Worm (Caenorhabditis elegans) whole organism, L1 larva: ENCODE results near the gene gplb-1.

Experiments
- C04F5.9 ChIP-seq: sonication (generic microtip); optimal IDR thresholded peaks from 2 replicates; lab custom pipeline; 2016; ENCODE audit warnings: missing genetic modification characterization, missing compliant biosample characterization
- F16B12.6 ChIP-seq: fragments of 150-350 bp; optimal IDR thresholded peaks from 2 replicates; lab custom pipeline; 2014; ENCODE audit warnings: missing biosample characterization, missing genetic modification characterization
- aha-1 ChIP-seq: fragments of 150-350 bp; optimal IDR thresholded peaks from 2 replicates; lab custom pipeline; 2014; ENCODE audit warnings: missing biosample characterization, missing genetic modification characterization
- alr-1 ChIP-seq: fragments of 200-800 bp; sonication (Bioruptor generic); optimal IDR thresholded peaks from 2 replicates; lab custom pipeline; 2018; ENCODE audit warnings: borderline replicate concordance, mild to moderate bottlenecking, missing genetic modification characterization, missing compliant biosample characterization
- blmp-1 ChIP-seq: fragments of 150-350 bp; optimal IDR thresholded peaks from 2 replicates; lab custom pipeline; 2014; ENCODE audit warnings: missing biosample characterization, missing genetic modification characterization
- ceh-63 ChIP-seq: fragments of 200-800 bp; sonication (Bioruptor generic); optimal IDR thresholded peaks from 2 replicates; lab custom pipeline; 2018; ENCODE audit warnings: mild to moderate bottlenecking, missing genetic modification characterization, missing compliant biosample characterization
- dpl-1 ChIP-seq, 3 experiments: fragments of 150-350 bp in 2 of 3; sonication (generic microtip) in 1 of 3; optimal IDR thresholded peaks; 2 replicates each; lab custom pipeline; 2014 to 2017; ENCODE audit warnings: missing biosample characterization in 3 of 3, missing genetic modification characterization in 3 of 3, missing genetic modification reagents in 3 of 3
- dsc-1 ChIP-seq: sonication (generic microtip); optimal IDR thresholded peaks from 2 replicates; lab custom pipeline; 2016; ENCODE audit warnings: mild to moderate bottlenecking, missing genetic modification characterization, missing compliant biosample characterization
- efl-3 ChIP-seq: fragments of 200-800 bp; sonication (Bioruptor generic); optimal IDR thresholded peaks from 2 replicates; lab custom pipeline; 2018; ENCODE audit warnings: mild to moderate bottlenecking, missing genetic modification characterization, missing compliant biosample characterization
- egl-27 ChIP-seq, 2 experiments: fragments of 150-350 bp in 1 of 2; sonication (generic microtip); optimal IDR thresholded peaks; 3 replicates each; lab custom pipeline; 2017 to 2018; ENCODE audit warnings: missing biosample characterization in 2 of 2, missing genetic modification characterization in 2 of 2, missing genetic modification reagents in 2 of 2
- elt-2 ChIP-seq: sonication (generic microtip); optimal IDR thresholded peaks from 2 replicates; lab custom pipeline; 2016; ENCODE audit warnings: missing genetic modification characterization, mild to moderate bottlenecking, inconsistent platforms, missing compliant biosample characterization, missing genetic modification reagents
- elt-3 ChIP-seq, 6 experiments: fragments of 150-350 bp in 1 of 6; sonication (generic microtip); optimal IDR thresholded peaks; 2 replicates each; lab custom pipeline; 2017 to 2018; ENCODE audit warnings: missing biosample characterization in 6 of 6, missing genetic modification characterization in 6 of 6, inconsistent platforms in 1 of 6
- ets-5 ChIP-seq: fragments of 200-800 bp; sonication (Bioruptor generic); IDR thresholded peaks from 2 replicates; pipeline ENCODE4 v1.3.6; 2022; ENCODE audit warnings: missing genetic modification characterization, missing compliant biosample characterization
- fkh-10 ChIP-seq: sonication (generic microtip); optimal IDR thresholded peaks from 2 replicates; lab custom pipeline; 2017; ENCODE audit warnings: missing biosample characterization, missing genetic modification reagents, missing genetic modification characterization
- fkh-8 ChIP-seq: sonication (generic microtip); optimal IDR thresholded peaks from 2 replicates; lab custom pipeline; 2016; ENCODE audit warnings: mild to moderate bottlenecking, missing genetic modification characterization, missing compliant biosample characterization
- grh-1 ChIP-seq: fragments of 200-800 bp; sonication (Bioruptor generic); IDR thresholded peaks from 2 replicates; pipeline ENCODE4 v1.3.6; 2022; ENCODE audit warnings: missing genetic modification reagents, missing genetic modification characterization, missing compliant biosample characterization
- hlh-4 ChIP-seq: sonication (generic microtip); optimal IDR thresholded peaks from 2 replicates; lab custom pipeline; 2016; ENCODE audit warnings: mild to moderate bottlenecking, missing genetic modification characterization, missing compliant biosample characterization
- lin-14 ChIP-seq: fragments of 200-800 bp; sonication (Bioruptor generic); optimal IDR thresholded peaks from 2 replicates; lab custom pipeline; 2018; ENCODE audit warnings: mild to moderate bottlenecking, missing genetic modification characterization, moderate library complexity, missing compliant biosample characterization
- lin-15B ChIP-seq: fragments of 150-350 bp; sonication (generic microtip); optimal IDR thresholded peaks from 3 replicates; lab custom pipeline; 2014; ENCODE audit warnings: missing biosample characterization, missing genetic modification characterization
- lin-35 ChIP-seq, 2 experiments: fragments of 150-350 bp; optimal IDR thresholded peaks; 2 replicates each; lab custom pipeline; 2014; ENCODE audit warnings: missing biosample characterization in 2 of 2, missing genetic modification characterization in 2 of 2, missing genetic modification reagents in 2 of 2
- mab-9 ChIP-seq: fragments of 200-800 bp; sonication (Bioruptor generic); IDR thresholded peaks from 2 replicates; pipeline ENCODE4 v1.3.6; 2022; ENCODE audit warnings: missing genetic modification reagents, missing genetic modification characterization, missing compliant biosample characterization
- mep-1 ChIP-seq: fragments of 150-350 bp; optimal IDR thresholded peaks from 2 replicates; lab custom pipeline; 2014; ENCODE audit warnings: missing biosample characterization, missing genetic modification characterization
- nhr-12 ChIP-seq: sonication (generic microtip); optimal IDR thresholded peaks from 2 replicates; lab custom pipeline; 2017; ENCODE audit warnings: missing biosample characterization, missing genetic modification characterization
- nhr-20 ChIP-seq: sonication (generic microtip); optimal IDR thresholded peaks from 2 replicates; lab custom pipeline; 2016; ENCODE audit warnings: mild to moderate bottlenecking, missing genetic modification characterization, missing compliant biosample characterization
- nhr-47 ChIP-seq: sonication (generic microtip); optimal IDR thresholded peaks from 2 replicates; lab custom pipeline; 2016; ENCODE audit warnings: mild to moderate bottlenecking, missing genetic modification characterization, moderate library complexity, missing compliant biosample characterization
- nhr-71 ChIP-seq: sonication (generic microtip); optimal IDR thresholded peaks from 2 replicates; lab custom pipeline; 2016; ENCODE audit warnings: mild to moderate bottlenecking, missing genetic modification characterization, moderate library complexity, missing compliant biosample characterization
- nhr-85 ChIP-seq: sonication (generic microtip); peaks from one replicate; lab custom pipeline; 2016; ENCODE audit warnings: missing genetic modification characterization, inconsistent platforms, missing compliant biosample characterization
- nhr-90 ChIP-seq: sonication (generic microtip); optimal IDR thresholded peaks from 2 replicates; lab custom pipeline; 2016; ENCODE audit warnings: mild to moderate bottlenecking, missing genetic modification characterization, missing compliant biosample characterization; ENCODE audit not compliant: poor library complexity
- pag-3 ChIP-seq: sonication (generic microtip); optimal IDR thresholded peaks from 2 replicates; lab custom pipeline; 2017; ENCODE audit warnings: missing genetic modification characterization, mild to moderate bottlenecking, missing compliant biosample characterization, antibody characterized with exemption, borderline replicate concordance; ENCODE audit not compliant: insufficient read depth
- rnt-1 ChIP-seq: sonication (generic microtip); optimal IDR thresholded peaks from 2 replicates; lab custom pipeline; 2016; ENCODE audit warnings: mild to moderate bottlenecking, missing genetic modification characterization, moderate library complexity, missing compliant biosample characterization
- snpc-4 ChIP-seq: fragments of 150-350 bp; optimal IDR thresholded peaks from 2 replicates; lab custom pipeline; 2014; ENCODE audit warnings: missing biosample characterization, missing genetic modification characterization
- snu-23 ChIP-seq: sonication (generic microtip); optimal IDR thresholded peaks from 2 replicates; lab custom pipeline; 2016; ENCODE audit warnings: missing genetic modification characterization, missing compliant biosample characterization
- swsn-7 ChIP-seq: sonication (generic microtip); optimal IDR thresholded peaks from 2 replicates; lab custom pipeline; 2016; ENCODE audit warnings: missing genetic modification characterization, missing compliant biosample characterization
- vab-15 ChIP-seq: sonication (generic microtip); optimal IDR thresholded peaks from 2 replicates; lab custom pipeline; 2017; ENCODE audit warnings: missing genotype, mild to moderate bottlenecking, missing genetic modification characterization, missing compliant biosample characterization
- zip-4 ChIP-seq: fragments of 200-800 bp; sonication (Bioruptor generic); optimal IDR thresholded peaks from 2 replicates; lab custom pipeline; 2018; ENCODE audit warnings: mild to moderate bottlenecking, missing genetic modification characterization, moderate library complexity, missing compliant biosample characterization

The gplb-1 gene

ce11 chrV:8445636-8446035 is 25.4 kb downstream of the gplb-1 start (continued):
- TF ChIP-seq nhr-20 (tag; lab: Kevin White, UChicago), result peak; percentile 53
- no peak for TF ChIP-seq alr-1 (tag; lab: Kevin White, UChicago)
- TF ChIP-seq lin-15B, result no peak
- no peak for TF ChIP-seq nhr-47 (tag; lab: Kevin White, UChicago)
- no peak for TF ChIP-seq ets-5
- TF ChIP-seq swsn-7 (tag; lab: Kevin White, UChicago), result no peak
- TF ChIP-seq, all 84 proteins: peak for 18

ce11 chrV:8444357-8444856 is 26.6 kb downstream of the gplb-1 start, which contains the start of gene lmd-3:
Gene lmd-3 (minus strand): TSS chrV:8444806.
- TF ChIP-seq vab-15 (tag; lab: Kevin White, UChicago) (no peak), lin-14 (GFP tag; lab: Kevin White, UChicago) (peak; percentile 28), nhr-12 (tag; lab: Kevin White, UChicago) (no peak), ets-5 (no peak), fkh-8 (peak; percentile 67), nhr-90 (tag; lab: Kevin White, UChicago) (no peak), dsc-1 (peak; percentile 20)

ce11 chrV:8437358-8437757 is 33.7 kb downstream of the gplb-1 start:
- peak; percentile 64 for TF ChIP-seq lin-14 (GFP tag; lab: Kevin White, UChicago)
- TF ChIP-seq mab-9 (GFP tag; lab: Robert Waterston, UW), result 0 out of 2 replicates have a peak, but pooled peaks have one; percentile 26
- no peak for TF ChIP-seq grh-1 (GFP tag; lab: Robert Waterston, UW)

DNA sequence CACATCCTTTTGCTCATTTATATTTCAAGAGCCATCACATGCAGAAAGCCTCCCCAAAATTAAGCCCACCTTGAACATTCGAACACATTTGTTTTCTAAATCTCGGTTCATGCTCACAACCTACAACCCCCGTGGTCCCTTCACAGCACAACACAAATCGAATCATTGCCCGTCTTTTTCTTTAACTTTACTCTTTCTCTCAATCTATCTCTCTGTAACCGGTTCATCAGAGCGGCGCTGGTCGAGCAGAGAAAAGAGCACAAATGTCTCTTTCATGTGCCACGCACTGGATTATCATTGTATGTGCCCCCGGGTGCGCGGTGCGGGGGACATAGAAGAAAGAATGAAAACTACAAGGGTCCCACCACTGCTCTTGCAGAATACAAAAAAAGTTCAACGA is 35.8 kb downstream of the gplb-1 start:
- TF ChIP-seq hlh-4 (no peak), dpl-1 (GFP tag; optimal IDR thresholded peaks at IDR 0.05; lab: Kevin White, UChicago) (no peak), C04F5.9 (tag; lab: Kevin White, UChicago) (no peak), lin-14 (GFP tag; lab: Kevin White, UChicago) (peak; percentile 43), zip-4 (no peak), dsc-1 (peak; percentile 23), snpc-4 (tag; lab: Kevin White, UChicago) (no peak), egl-27 (tag; optimal IDR thresholded peaks at IDR 0.05; lab: Kevin White, UChicago) (no peak), mep-1 (peak; percentile 1), efl-3 (GFP tag; lab: Kevin White, UChicago) (no peak), rnt-1 (tag; lab: Kevin White, UChicago) (peak; percentile 6), F16B12.6 (tag; lab: Kevin White, UChicago) (no peak), fkh-10 (peak; percentile 2)
- TF ChIP-seq, all 84 proteins: peak for 5

- TF ChIP-seq nhr-85 (peak; percentile 6), lin-35 (GFP tag; optimal IDR thresholded peaks at IDR 0.05; lab: Kevin White, UChicago) (peak in 1 of 2 experiments; percentile 36), nhr-47 (tag; lab: Kevin White, UChicago) (no peak), mep-1 (peak; percentile 42), nhr-71 (tag; lab: Kevin White, UChicago) (peak; percentile 20), elt-2 (tag; lab: Kevin White, UChicago) (peak; percentile 66), blmp-1 (tag; lab: Kevin White, UChicago) (peak; percentile 69), pag-3 (tag; lab: Kevin White, UChicago) (peak; percentile 52), lin-14 (GFP tag; lab: Kevin White, UChicago) (peak; percentile 78), ceh-63 (GFP tag; lab: Kevin White, UChicago) (no peak), nhr-20 (tag; lab: Kevin White, UChicago) (peak; percentile 32), aha-1 (tag; lab: Kevin White, UChicago) (no peak), elt-3 (tag; optimal IDR thresholded peaks at IDR 0.05; lab: Kevin White, UChicago) (peak in 1 of 6 experiments; percentile 41), snu-23 (GFP tag; lab: Kevin White, UChicago) (peak; percentile 26)
These were observed 36.6 kb downstream of the gplb-1 start for ce11 chrV:8434400-8434827.
